Worm (Caenorhabditis elegans): ENCODE measurements around the gene fbxb-26.

DNA sequence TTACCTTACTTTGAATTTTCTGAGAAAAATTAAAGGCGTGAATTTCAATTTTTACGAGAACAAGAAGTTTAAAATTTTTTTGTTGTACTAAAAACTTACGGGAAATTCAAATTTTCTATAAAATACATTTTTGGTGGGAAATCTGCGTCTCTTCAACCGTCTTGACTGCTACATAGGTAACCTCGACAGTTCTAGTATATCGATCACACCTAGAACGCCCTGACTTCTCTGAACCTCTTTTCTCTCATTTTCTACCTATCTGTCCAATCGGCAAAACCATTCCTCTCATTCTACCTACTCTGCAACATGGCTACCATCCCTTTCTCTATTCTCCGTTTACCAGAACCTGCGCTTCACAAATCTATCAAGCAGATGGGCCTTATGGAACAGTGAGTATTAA, 1.4 kb downstream of the fbxb-26 start, which contains the start of gene fbxb-25:
- TF ChIP-seq hpl-2 (GFP tag; optimal IDR thresholded peaks at IDR 0.05) (no peak), skn-1 (tag; optimal IDR thresholded peaks at IDR 0.05) (no peak), efl-3 (GFP tag; optimal IDR thresholded peaks at IDR 0.05) (no peak)

Measured in whole organism, L1 larva.